Worm (Caenorhabditis elegans) whole organism, L1 larva: Measurements from ENCODE around the gene C06H2.2.
A peak's percentile ranks its signal among the peaks of the same experiment; 100 is the strongest.

Experiments
- C34B4.2 ChIP-seq: sonication (generic microtip); optimal IDR thresholded peaks from 2 replicates; lab custom pipeline; 2017; ENCODE audit warnings: mild to moderate bottlenecking, missing genetic modification characterization, missing compliant biosample characterization
- F16B12.6 ChIP-seq: fragments of 150-350 bp; optimal IDR thresholded peaks from 2 replicates; lab custom pipeline; 2014; ENCODE audit warnings: missing biosample characterization, missing genetic modification characterization
- Y116A8C.19 ChIP-seq: sonication (generic microtip); optimal IDR thresholded peaks from 2 replicates; lab custom pipeline; 2016; ENCODE audit warnings: missing compliant biosample characterization, missing genetic modification characterization, borderline replicate concordance
- aly-2 ChIP-seq: fragments of 150-350 bp; optimal IDR thresholded peaks from 2 replicates; lab custom pipeline; 2014; ENCODE audit warnings: missing biosample characterization, missing genetic modification characterization
- ceh-63 ChIP-seq: fragments of 200-800 bp; sonication (Bioruptor generic); optimal IDR thresholded peaks from 2 replicates; lab custom pipeline; 2018; ENCODE audit warnings: mild to moderate bottlenecking, missing genetic modification characterization, missing compliant biosample characterization
- ceh-82 ChIP-seq, 3 experiments: fragments of 150-350 bp in 1 of 3; sonication (generic microtip) in 2 of 3; optimal IDR thresholded peaks; 2 replicates each; lab custom pipeline; 2014 to 2017; ENCODE audit warnings: missing biosample characterization in 3 of 3, missing genetic modification characterization in 3 of 3
- ces-1 ChIP-seq: fragments of 150-350 bp; optimal IDR thresholded peaks from 2 replicates; lab custom pipeline; 2014; ENCODE audit warnings: missing biosample characterization, missing genetic modification reagents, missing genetic modification characterization
- dsc-1 ChIP-seq: sonication (generic microtip); optimal IDR thresholded peaks from 2 replicates; lab custom pipeline; 2016; ENCODE audit warnings: mild to moderate bottlenecking, missing genetic modification characterization, missing compliant biosample characterization
- efl-1 ChIP-seq, 4 experiments: fragments of 150-350 bp; optimal IDR thresholded peaks in 3 of 4; peaks in 1 of 4; 1 replicate in 1 of 4; 2 replicates in 3 of 4; lab custom pipeline; 2014; ENCODE audit warnings: missing biosample characterization in 2 of 4, missing genetic modification characterization in 2 of 4, missing genetic modification reagents in 2 of 4
- egl-13 ChIP-seq: sonication (generic microtip); optimal IDR thresholded peaks from 2 replicates; lab custom pipeline; 2016; ENCODE audit warnings: missing genotype, missing genetic modification reagents, missing genetic modification characterization, missing compliant biosample characterization
- elt-2 ChIP-seq: sonication (generic microtip); optimal IDR thresholded peaks from 2 replicates; lab custom pipeline; 2016; ENCODE audit warnings: missing genetic modification characterization, mild to moderate bottlenecking, inconsistent platforms, missing compliant biosample characterization, missing genetic modification reagents
- ets-5 ChIP-seq: fragments of 200-800 bp; sonication (Bioruptor generic); IDR thresholded peaks from 2 replicates; pipeline ENCODE4 v1.3.6; 2022; ENCODE audit warnings: missing genetic modification characterization, missing compliant biosample characterization
- fkh-4 ChIP-seq: sonication (generic microtip); optimal IDR thresholded peaks from 2 replicates; lab custom pipeline; 2016; ENCODE audit warnings: missing compliant biosample characterization, missing genetic modification characterization, borderline replicate concordance
- hlh-4 ChIP-seq: sonication (generic microtip); optimal IDR thresholded peaks from 2 replicates; lab custom pipeline; 2016; ENCODE audit warnings: mild to moderate bottlenecking, missing genetic modification characterization, missing compliant biosample characterization
- isw-1 ChIP-seq: fragments of 200-800 bp; sonication (Bioruptor generic); IDR thresholded peaks from 2 replicates; pipeline ENCODE4 v1.3.6; 2022; ENCODE audit warnings: missing genetic modification characterization, missing compliant biosample characterization
- jun-1 ChIP-seq: fragments of 150-350 bp; optimal IDR thresholded peaks from 2 replicates; lab custom pipeline; 2014; ENCODE audit warnings: missing biosample characterization, missing genetic modification reagents, missing genetic modification characterization
- lin-14 ChIP-seq: fragments of 200-800 bp; sonication (Bioruptor generic); optimal IDR thresholded peaks from 2 replicates; lab custom pipeline; 2018; ENCODE audit warnings: mild to moderate bottlenecking, missing genetic modification characterization, moderate library complexity, missing compliant biosample characterization
- lin-35 ChIP-seq, 2 experiments: fragments of 150-350 bp; optimal IDR thresholded peaks; 2 replicates each; lab custom pipeline; 2014; ENCODE audit warnings: missing biosample characterization in 2 of 2, missing genetic modification characterization in 2 of 2, missing genetic modification reagents in 2 of 2
- lsy-2 ChIP-seq, 2 experiments: fragments of 150-350 bp; optimal IDR thresholded peaks; 2 replicates each; lab custom pipeline; 2014; ENCODE audit warnings: missing biosample characterization in 2 of 2, missing genetic modification characterization in 2 of 2
- mdl-1 ChIP-seq, 2 experiments: fragments of 150-350 bp; optimal IDR thresholded peaks; 2 replicates each; lab custom pipeline; 2014 to 2017; ENCODE audit warnings: missing biosample characterization in 2 of 2, missing genetic modification characterization in 2 of 2, inconsistent platforms in 1 of 2
- nhr-11 ChIP-seq: fragments of 150-350 bp; optimal IDR thresholded peaks from 2 replicates; lab custom pipeline; 2014; ENCODE audit warnings: missing biosample characterization, missing genetic modification characterization
- nhr-19 ChIP-seq: fragments of 200-800 bp; sonication (Bioruptor generic); conservative IDR thresholded peaks from 2 replicates; pipeline ENCODE4 v1.3.6; 2022; ENCODE audit warnings: missing genetic modification characterization, missing compliant biosample characterization
- nhr-20 ChIP-seq: sonication (generic microtip); optimal IDR thresholded peaks from 2 replicates; lab custom pipeline; 2016; ENCODE audit warnings: mild to moderate bottlenecking, missing genetic modification characterization, missing compliant biosample characterization
- nhr-47 ChIP-seq: sonication (generic microtip); optimal IDR thresholded peaks from 2 replicates; lab custom pipeline; 2016; ENCODE audit warnings: mild to moderate bottlenecking, missing genetic modification characterization, moderate library complexity, missing compliant biosample characterization
- nhr-71 ChIP-seq: sonication (generic microtip); optimal IDR thresholded peaks from 2 replicates; lab custom pipeline; 2016; ENCODE audit warnings: mild to moderate bottlenecking, missing genetic modification characterization, moderate library complexity, missing compliant biosample characterization
- nhr-77 ChIP-seq: fragments of 150-350 bp; optimal IDR thresholded peaks from 2 replicates; lab custom pipeline; 2014; ENCODE audit warnings: missing biosample characterization, missing genetic modification characterization
- nhr-84 ChIP-seq: sonication (generic microtip); optimal IDR thresholded peaks from 2 replicates; lab custom pipeline; 2017; ENCODE audit warnings: missing biosample characterization, missing genetic modification characterization
- pag-3 ChIP-seq: sonication (generic microtip); optimal IDR thresholded peaks from 2 replicates; lab custom pipeline; 2017; ENCODE audit warnings: missing genetic modification characterization, mild to moderate bottlenecking, missing compliant biosample characterization, antibody characterized with exemption, borderline replicate concordance; ENCODE audit not compliant: insufficient read depth
- pqm-1 ChIP-seq: sonication (generic microtip); optimal IDR thresholded peaks from 3 replicates; lab custom pipeline; 2017; ENCODE audit warnings: missing biosample characterization, missing genetic modification characterization
- rnt-1 ChIP-seq: sonication (generic microtip); optimal IDR thresholded peaks from 2 replicates; lab custom pipeline; 2016; ENCODE audit warnings: mild to moderate bottlenecking, missing genetic modification characterization, moderate library complexity, missing compliant biosample characterization
- snu-23 ChIP-seq: sonication (generic microtip); optimal IDR thresholded peaks from 2 replicates; lab custom pipeline; 2016; ENCODE audit warnings: missing genetic modification characterization, missing compliant biosample characterization
- swsn-7 ChIP-seq: sonication (generic microtip); optimal IDR thresholded peaks from 2 replicates; lab custom pipeline; 2016; ENCODE audit warnings: missing genetic modification characterization, missing compliant biosample characterization
- tbx-2 ChIP-seq: sonication (generic microtip); optimal IDR thresholded peaks from 2 replicates; lab custom pipeline; 2016; ENCODE audit warnings: missing genetic modification characterization, missing compliant biosample characterization
- tlp-1 ChIP-seq: fragments of 150-350 bp; optimal IDR thresholded peaks from 2 replicates; lab custom pipeline; 2014; ENCODE audit warnings: missing biosample characterization, missing genetic modification characterization
- unc-130 ChIP-seq: fragments of 150-350 bp; optimal IDR thresholded peaks from 2 replicates; lab custom pipeline; 2017; ENCODE audit warnings: missing biosample characterization, missing genetic modification characterization, inconsistent platforms
- unc-86 ChIP-seq: sonication (generic microtip); optimal IDR thresholded peaks from 2 replicates; lab custom pipeline; 2016; ENCODE audit warnings: missing genetic modification characterization, missing compliant biosample characterization
- vab-15 ChIP-seq: sonication (generic microtip); optimal IDR thresholded peaks from 2 replicates; lab custom pipeline; 2017; ENCODE audit warnings: missing genotype, mild to moderate bottlenecking, missing genetic modification characterization, missing compliant biosample characterization
- xbp-1 ChIP-seq: sonication (generic microtip); optimal IDR thresholded peaks from 2 replicates; lab custom pipeline; 2016; ENCODE audit warnings: missing genetic modification characterization, missing compliant biosample characterization
- zag-1 ChIP-seq: fragments of 150-350 bp; optimal IDR thresholded peaks from 2 replicates; lab custom pipeline; 2014; ENCODE audit warnings: missing biosample characterization, missing genetic modification characterization
- zip-4 ChIP-seq: fragments of 200-800 bp; sonication (Bioruptor generic); optimal IDR thresholded peaks from 2 replicates; lab custom pipeline; 2018; ENCODE audit warnings: mild to moderate bottlenecking, missing genetic modification characterization, moderate library complexity, missing compliant biosample characterization

The C06H2.2 gene

ce11 chrV:11078874-11079273, 46.1 kb upstream of the C06H2.2 start:
- TF ChIP-seq jun-1 (tag; lab: Kevin White, UChicago) (peak; percentile 66), xbp-1 (no peak), egl-13 (tag; lab: Kevin White, UChicago) (no peak), isw-1 (no peak), C34B4.2 (tag; lab: Kevin White, UChicago) (no peak)

DNA sequence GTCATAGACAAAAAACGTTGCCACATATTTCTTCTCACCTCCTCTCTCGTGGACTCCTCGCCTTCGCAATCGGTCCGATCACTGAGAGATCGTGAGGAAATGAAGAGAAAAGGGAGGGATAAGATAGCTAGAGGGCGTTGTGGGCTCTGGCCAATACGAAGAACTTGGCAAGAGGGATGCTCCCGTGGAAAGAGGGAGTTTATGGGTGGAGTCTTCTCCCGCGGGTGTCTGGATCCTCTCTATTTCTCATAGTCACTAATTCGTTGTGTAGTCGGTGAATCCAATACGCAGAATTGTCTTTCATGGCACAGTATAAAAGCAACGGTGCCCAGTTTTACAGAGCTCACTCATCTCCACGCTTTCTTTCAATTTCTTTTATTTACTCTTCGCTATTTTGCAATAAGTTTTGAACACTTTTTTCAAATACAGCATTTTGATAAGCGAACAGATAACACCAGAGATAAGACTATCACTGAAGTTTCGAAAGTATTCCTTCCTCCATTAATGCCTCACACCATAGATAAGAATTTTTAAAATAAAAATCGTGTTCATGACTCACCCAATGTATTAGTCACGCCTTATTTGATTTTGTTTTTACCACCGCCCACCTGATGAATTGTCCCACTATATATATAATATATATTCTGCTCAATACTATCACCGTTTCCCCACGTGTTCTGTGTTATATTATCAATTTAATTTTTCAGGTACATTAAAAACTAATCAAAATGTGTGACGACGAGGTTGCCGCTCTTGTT, 44.5 kb upstream of the C06H2.2 start, which contains the start of gene act-1:
act-1 (plus strand) TSS at position 708 of the 758 bp plus-strand sequence.
- TF ChIP-seq zip-4 (GFP tag; lab: Kevin White, UChicago) (peak; percentile 14), hlh-4 (tag; lab: Kevin White, UChicago) (no peak), pag-3 (tag; lab: Kevin White, UChicago) (peak; percentile 35), lin-35 (GFP tag; optimal IDR thresholded peaks at IDR 0.05; lab: Kevin White, UChicago) (peak in 1 of 2 experiments; percentile 3), lin-14 (GFP tag; lab: Kevin White, UChicago) (peak; percentile 67), rnt-1 (tag; lab: Kevin White, UChicago) (peak; percentile 77), xbp-1 (peak; percentile 1), ceh-82 (tag; optimal IDR thresholded peaks at IDR 0.05; lab: Kevin White, UChicago) (no peak), F16B12.6 (tag; lab: Kevin White, UChicago) (no peak), Y116A8C.19 (no peak), mdl-1 (tag; optimal IDR thresholded peaks at IDR 0.05; lab: Kevin White, UChicago) (peak in 1 of 2 experiments; percentile 12), lsy-2 (tag; optimal IDR thresholded peaks at IDR 0.05; lab: Kevin White, UChicago) (peak; percentile 11 to 51), nhr-20 (tag; lab: Kevin White, UChicago) (peak; percentile 55), ets-5 (GFP tag; lab: Robert Waterston, UW) (no peak), efl-1 (optimal IDR thresholded peaks at IDR 0.05; lab: Kevin White, UChicago) (peak in 1 of 2 experiments; percentile 18), efl-1 (GFP tag; optimal IDR thresholded peaks at IDR 0.05 in 1 of 2; lab: Kevin White, UChicago) (peak in 1 of 2 experiments; percentile 71), elt-2 (tag; lab: Kevin White, UChicago) (peak; percentile 86), fkh-4 (tag; lab: Kevin White, UChicago) (peak; percentile 44), unc-130 (peak; percentile 19), dsc-1 (tag; lab: Kevin White, UChicago) (peak; percentile 60), jun-1 (tag; lab: Kevin White, UChicago) (no peak), snu-23 (peak; percentile 38), nhr-77 (peak; percentile 50), zag-1 (tag; lab: Kevin White, UChicago) (no peak), nhr-84 (tag; lab: Kevin White, UChicago) (no peak), swsn-7 (tag; lab: Kevin White, UChicago) (peak; percentile 48), pqm-1 (tag; lab: Kevin White, UChicago) (peak; percentile 65), nhr-19 (GFP tag; lab: Robert Waterston, UW) (peak; percentile 79), unc-86 (tag; lab: Kevin White, UChicago) (no peak), nhr-71 (tag; lab: Kevin White, UChicago) (peak; percentile 85), tbx-2 (tag; lab: Kevin White, UChicago) (peak; percentile 21), vab-15 (tag; lab: Kevin White, UChicago) (no peak), nhr-47 (tag; lab: Kevin White, UChicago) (peak; percentile 21), aly-2 (no peak), egl-13 (tag; lab: Kevin White, UChicago) (no peak), ces-1 (no peak), tlp-1 (tag; lab: Kevin White, UChicago) (peak; percentile 75), nhr-11 (tag; lab: Kevin White, UChicago) (peak; percentile 61), ceh-63 (GFP tag; lab: Kevin White, UChicago) (no peak)
